Worm (Caenorhabditis elegans): ENCODE data around the gene pink-1.

Gene pink-1

DNA sequence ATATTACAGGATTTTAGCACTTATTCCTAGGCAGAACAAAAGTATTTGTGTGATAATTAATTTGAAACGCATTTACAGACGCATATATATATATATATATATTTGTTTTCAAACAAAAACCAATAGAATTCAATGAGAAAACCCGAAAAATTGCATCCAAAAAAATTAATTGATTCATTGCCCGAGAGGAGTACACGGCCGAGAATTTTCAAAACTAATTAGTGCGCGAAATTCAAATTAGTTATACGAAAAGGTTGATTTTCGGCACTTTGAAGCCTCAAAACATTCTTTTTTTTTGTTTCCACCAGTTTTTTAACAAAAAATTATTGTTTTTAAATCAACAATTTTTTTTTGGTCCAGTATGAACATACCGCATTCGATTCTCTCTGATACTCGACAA, 4.0 kb downstream of the pink-1 start:
- TF ChIP-seq ama-1 (optimal IDR thresholded peaks at IDR 0.05) (no peak), ceh-82 (tag; optimal IDR thresholded peaks at IDR 0.05) (no peak), eor-1 (tag; optimal IDR thresholded peaks at IDR 0.05) (no peak), mdl-1 (tag; optimal IDR thresholded peaks at IDR 0.05) (no peak), ceh-28 (tag; optimal IDR thresholded peaks at IDR 0.05) (no peak), egl-27 (tag; optimal IDR thresholded peaks at IDR 0.05) (no peak), fos-1 (tag; optimal IDR thresholded peaks at IDR 0.05) (no peak), nhr-76 (tag; optimal IDR thresholded peaks at IDR 0.05) (no peak), skn-1 (tag; optimal IDR thresholded peaks at IDR 0.05) (no peak), nhr-237 (tag; optimal IDR thresholded peaks at IDR 0.05) (no peak), nhr-28 (tag; optimal IDR thresholded peaks at IDR 0.05) (no peak), fkh-10 (GFP tag; optimal IDR thresholded peaks at IDR 0.05) (no peak), aly-2 (tag; optimal IDR thresholded peaks at IDR 0.05) (no peak), nfya-1 (tag; optimal IDR thresholded peaks at IDR 0.05; ENCODE audit: insufficient read depth) (no peak), nhr-77 (tag; optimal IDR thresholded peaks at IDR 0.05) (no peak)

ce11 chrII:5389831-5390323, 5.6 kb downstream of the pink-1 start, which contains the start of gene ndx-6:
TSS of gene ndx-6 (minus strand) at chrII:5389881.
- TF ChIP-seq fkh-2 (tag; optimal IDR thresholded peaks at IDR 0.05) (no peak), zag-1 (tag; optimal IDR thresholded peaks at IDR 0.05) (no peak), mdl-1 (tag; optimal IDR thresholded peaks at IDR 0.05) (no peak), nhr-23 (tag; optimal IDR thresholded peaks at IDR 0.05) (peak; percentile 92), skn-1 (tag; optimal IDR thresholded peaks at IDR 0.05) (peak; percentile 57), elt-3 (tag; optimal IDR thresholded peaks at IDR 0.05) (no peak), nfya-1 (tag; optimal IDR thresholded peaks at IDR 0.05; ENCODE audit: insufficient read depth) (peak; percentile 82), jun-1 (tag; optimal IDR thresholded peaks at IDR 0.05) (peak; percentile 71), pha-4 (tag; optimal IDR thresholded peaks at IDR 0.05) (peak; percentile 90), lin-39 (tag; optimal IDR thresholded peaks at IDR 0.05) (peak; percentile 79), ceh-28 (tag; optimal IDR thresholded peaks at IDR 0.05) (peak; percentile 55), ceh-16 (tag; optimal IDR thresholded peaks at IDR 0.05) (no peak), fkh-10 (GFP tag; optimal IDR thresholded peaks at IDR 0.05) (no peak), ztf-4 (tag; optimal IDR thresholded peaks at IDR 0.05) (peak; percentile 58), hmg-11 (tag; optimal IDR thresholded peaks at IDR 0.05) (peak; percentile 51), egl-5 (tag; optimal IDR thresholded peaks at IDR 0.05) (peak; percentile 64), pqm-1 (tag; optimal IDR thresholded peaks at IDR 0.05) (peak; percentile 29), nhr-11 (tag; optimal IDR thresholded peaks at IDR 0.05) (no peak), elt-1 (tag; optimal IDR thresholded peaks at IDR 0.05) (no peak), nhr-237 (tag; optimal IDR thresholded peaks at IDR 0.05) (no peak), nhr-76 (tag; optimal IDR thresholded peaks at IDR 0.05) (no peak), fos-1 (tag; optimal IDR thresholded peaks at IDR 0.05) (no peak), ceh-9 (tag; optimal IDR thresholded peaks at IDR 0.05) (no peak), R02D3.7 (tag; optimal IDR thresholded peaks at IDR 0.05) (peak; percentile 61), nhr-43 (tag; optimal IDR thresholded peaks at IDR 0.05; ENCODE audit: poor library complexity, severe bottlenecking) (peak; percentile 86), unc-62 (GFP tag; optimal IDR thresholded peaks at IDR 0.05) (no peak), sea-2 (GFP tag; optimal IDR thresholded peaks at IDR 0.05) (no peak), snpc-4 (tag; optimal IDR thresholded peaks at IDR 0.05) (peak; percentile 75), nhr-67 (tag; optimal IDR thresholded peaks at IDR 0.05) (no peak), mml-1 (tag; optimal IDR thresholded peaks at IDR 0.05) (no peak), ama-1 (optimal IDR thresholded peaks at IDR 0.05) (peak; percentile 73), lin-15B (tag; optimal IDR thresholded peaks at IDR 0.05) (peak; percentile 75), lsy-12 (tag; optimal IDR thresholded peaks at IDR 0.05) (peak; percentile 26), ZK546.5 (tag; optimal IDR thresholded peaks at IDR 0.05) (no peak), egl-27 (tag; optimal IDR thresholded peaks at IDR 0.05) (no peak), nhr-28 (tag; optimal IDR thresholded peaks at IDR 0.05) (no peak), unc-39 (tag; optimal IDR thresholded peaks at IDR 0.05) (no peak), ztf-11 (tag; optimal IDR thresholded peaks at IDR 0.05) (no peak), tbx-2 (tag; optimal IDR thresholded peaks at IDR 0.05) (peak; percentile 66), nhr-77 (tag; optimal IDR thresholded peaks at IDR 0.05) (no peak), aly-2 (tag; optimal IDR thresholded peaks at IDR 0.05) (peak; percentile 5), nhr-12 (tag; optimal IDR thresholded peaks at IDR 0.05) (no peak), daf-12 (tag; optimal IDR thresholded peaks at IDR 0.05) (no peak), ceh-82 (tag; optimal IDR thresholded peaks at IDR 0.05) (peak; percentile 11), elt-2 (tag; optimal IDR thresholded peaks at IDR 0.05) (peak; percentile 79), eor-1 (tag; optimal IDR thresholded peaks at IDR 0.05) (no peak), nhr-25 (tag; optimal IDR thresholded peaks at IDR 0.05) (peak; percentile 92)
